Worm (Caenorhabditis elegans) whole organism, late embryonic: ENCODE results near the gene C26B2.8.
"Not testable (repeated sequence)": the region's sequence is repeated elsewhere in the genome, so short reads cannot be mapped to it uniquely, and the experiment has no call there.

Experiments used
- ceh-9 ChIP-seq: sonication (generic microtip); optimal IDR thresholded peaks from 2 replicates; lab custom pipeline; 2016; ENCODE audit warnings: mild to moderate bottlenecking, missing genetic modification characterization, inconsistent platforms, missing compliant biosample characterization
- fkh-10 ChIP-seq: fragments of 150-350 bp; optimal IDR thresholded peaks from 2 replicates; lab custom pipeline; 2014; ENCODE audit warnings: missing biosample characterization, missing genetic modification reagents, missing genetic modification characterization

DNA sequence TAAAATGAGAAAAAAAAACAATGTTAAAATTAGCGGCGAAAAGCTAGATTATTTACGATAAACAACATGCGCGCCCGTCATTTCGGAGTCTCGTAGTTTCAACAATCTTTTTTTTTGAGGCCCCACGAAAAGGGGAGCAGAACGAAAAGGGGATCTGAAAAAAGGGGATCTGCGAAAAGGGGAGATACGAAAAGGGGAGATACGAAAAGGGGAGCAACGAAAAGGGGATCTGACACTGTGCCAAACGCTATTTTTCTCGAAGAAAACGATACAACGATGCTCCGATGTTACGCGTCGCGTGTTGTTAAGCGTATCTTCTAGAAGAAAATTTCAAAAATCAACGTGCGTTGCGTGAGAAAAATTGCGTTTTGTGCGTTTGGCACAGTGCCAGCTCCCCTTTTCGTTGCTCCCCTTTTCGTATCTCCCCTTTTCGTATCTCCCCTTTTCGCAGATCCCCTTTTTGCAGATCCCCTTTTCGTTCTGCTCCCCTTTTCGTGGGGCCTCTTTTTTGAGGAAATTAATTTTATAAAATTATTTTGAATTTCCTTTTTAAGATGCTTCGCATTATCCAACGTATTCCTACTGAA is 1.9 kb downstream of the C26B2.8 start, which contains the start of gene C26B2.7:
- not testable (repeated sequence) for TF ChIP-seq ceh-9 (tag; lab: Kevin White, UChicago); fkh-10 (GFP tag; lab: Kevin White, UChicago)
